Fruit fly (Drosophila melanogaster): ENCODE measurements around the gene CASK.
A peak's percentile ranks its signal among the peaks of the same experiment; 100 is the strongest.

CASK gene

dm6 chr3R:21823699-21824406, 1.4 kb upstream of the CASK start (continued):
- TF ChIP-seq CG14014 (GFP tag; IDR thresholded peaks at IDR 0.05) (no peak), sens (GFP tag) (peak; percentile 30), B-H1 (GFP tag; IDR thresholded peaks at IDR 0.05) (0 out of 3 replicates have a peak, but pooled peaks have one; percentile 13), Hmr (GFP tag; optimal IDR thresholded peaks at IDR 0.05) (peak; percentile 2), CG17829 (tag; optimal IDR thresholded peaks at IDR 0.05) (peak; percentile 39), CG3281 (GFP tag; optimal IDR thresholded peaks at IDR 0.05) (peak; percentile 13), Antp (GFP tag; optimal IDR thresholded peaks at IDR 0.05) (no peak), dmrt11E (tag; optimal IDR thresholded peaks at IDR 0.05) (peak; percentile 67), CG12391 (tag; optimal IDR thresholded peaks at IDR 0.05) (peak; percentile 46), nau (GFP tag; optimal IDR thresholded peaks at IDR 0.05) (no peak), hkb (optimal IDR thresholded peaks at IDR 0.05) (no peak), hkb (GFP tag; IDR thresholded peaks at IDR 0.05) (peak; percentile 30), CG11093 (GFP tag; IDR thresholded peaks at IDR 0.05) (0 out of 3 replicates have a peak, but pooled peaks have one; percentile 7), fd96Cb (tag; optimal IDR thresholded peaks at IDR 0.05) (peak; percentile 58), en (GFP tag; optimal IDR thresholded peaks at IDR 0.05) (no peak), phol (tag; optimal IDR thresholded peaks at IDR 0.05) (peak; percentile 71), tap (tag; optimal IDR thresholded peaks at IDR 0.05) (peak; percentile 47), Sox102F (GFP tag; optimal IDR thresholded peaks at IDR 0.05) (peak; percentile 10), CG11504 (tag; optimal IDR thresholded peaks at IDR 0.05) (peak; percentile 70), CG11696 (GFP tag; IDR thresholded peaks at IDR 0.05) (no peak), CG14441 (GFP tag; IDR thresholded peaks at IDR 0.05) (no peak), Med (GFP tag) (peak; percentile 20), CG10267 (tag; optimal IDR thresholded peaks at IDR 0.05) (peak; percentile 65), CG14965 (GFP tag; optimal IDR thresholded peaks at IDR 0.05; ENCODE audit: borderline replicate concordance) (no peak), E2f1 (GFP tag; IDR thresholded peaks at IDR 0.05) (0 out of 2 replicates have a peak, but pooled peaks have one; percentile 10), bcd (GFP tag; optimal IDR thresholded peaks at IDR 0.05) (peak; percentile 33), CG2678 (tag; optimal IDR thresholded peaks at IDR 0.05) (peak; percentile 61), grau (tag; optimal IDR thresholded peaks at IDR 0.05) (peak; percentile 85), klu (GFP tag; IDR thresholded peaks at IDR 0.05) (peak; percentile 14; the same call in 1 of the 2 replicates), CG6689 (GFP tag; IDR thresholded peaks at IDR 0.05) (peak; percentile 39; the same call in 1 of the 2 replicates), CG13296 (GFP tag; optimal IDR thresholded peaks at IDR 0.05) (peak; percentile 29), Xrp1 (GFP tag; IDR thresholded peaks at IDR 0.05) (peak; percentile 81), nmo (GFP tag; optimal IDR thresholded peaks at IDR 0.05) (peak; percentile 37), sisA (GFP tag; IDR thresholded peaks at IDR 0.05) (peak; percentile 21; the same call in 1 of the 2 replicates), CG7839 (tag; optimal IDR thresholded peaks at IDR 0.05) (peak; percentile 54), CG17612 (GFP tag; IDR thresholded peaks at IDR 0.05) (no peak), CG1602 (GFP tag; optimal IDR thresholded peaks at IDR 0.05) (peak; percentile 13), Nf-YB (GFP tag; optimal IDR thresholded peaks at IDR 0.05) (peak; percentile 19), Dip3 (GFP tag; optimal IDR thresholded peaks at IDR 0.05) (no peak), CG4360 (GFP tag; IDR thresholded peaks at IDR 0.05) (peak; percentile 95), kni (GFP tag; optimal IDR thresholded peaks at IDR 0.05) (peak; percentile 51), lola (GFP tag; optimal IDR thresholded peaks at IDR 0.05) (peak in 1 of 3 experiments; percentile 54), CG9437 (GFP tag; optimal IDR thresholded peaks at IDR 0.05) (no peak), grn (GFP tag; optimal IDR thresholded peaks at IDR 0.05) (peak; percentile 88), Blimp-1 (GFP tag; optimal IDR thresholded peaks at IDR 0.05) (peak; percentile 40), CG15269 (tag; optimal IDR thresholded peaks at IDR 0.05) (peak; percentile 28), lbe (GFP tag; optimal IDR thresholded peaks at IDR 0.05) (no peak), CG18476 (GFP tag; optimal IDR thresholded peaks at IDR 0.05) (no peak), gcm (GFP tag; optimal IDR thresholded peaks at IDR 0.05) (peak; percentile 13)
